Worm (Caenorhabditis elegans): ENCODE results near the gene har-1.

The har-1 gene

DNA sequence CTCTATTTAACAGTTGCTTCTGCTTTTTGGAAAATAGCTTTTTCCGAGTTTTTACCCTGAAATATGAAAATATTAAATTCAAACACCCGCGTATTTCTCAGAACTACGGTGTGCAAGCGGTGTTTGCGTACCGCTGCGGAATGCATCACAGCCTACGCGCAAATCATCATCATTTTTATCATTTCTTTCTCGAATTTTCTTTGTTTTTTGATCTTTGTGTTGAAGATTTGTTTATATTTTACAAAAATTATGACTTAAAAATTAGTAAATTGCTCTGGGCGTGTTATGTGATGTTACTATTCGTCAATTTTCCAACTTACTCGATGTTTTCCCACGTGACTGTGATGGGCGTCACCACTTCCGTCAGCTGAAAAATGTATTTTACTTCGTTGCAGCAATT is 935 bp upstream of the har-1 start (continued):
- peak; percentile 83 for TF ChIP-seq C34F6.9 (tag; optimal IDR thresholded peaks at IDR 0.05)
- TF ChIP-seq crh-2 (tag; optimal IDR thresholded peaks at IDR 0.05), result peak; percentile 74
- TF ChIP-seq gmeb-1 (tag; optimal IDR thresholded peaks at IDR 0.05), result peak; percentile 96
- no peak for TF ChIP-seq aly-2 (tag; optimal IDR thresholded peaks at IDR 0.05)
- TF ChIP-seq ZK546.5 (tag; optimal IDR thresholded peaks at IDR 0.05), result no peak
- peak; percentile 56 for TF ChIP-seq ama-1 (optimal IDR thresholded peaks at IDR 0.05)
- TF ChIP-seq skn-1 (tag; optimal IDR thresholded peaks at IDR 0.05), result no peak

DNA sequence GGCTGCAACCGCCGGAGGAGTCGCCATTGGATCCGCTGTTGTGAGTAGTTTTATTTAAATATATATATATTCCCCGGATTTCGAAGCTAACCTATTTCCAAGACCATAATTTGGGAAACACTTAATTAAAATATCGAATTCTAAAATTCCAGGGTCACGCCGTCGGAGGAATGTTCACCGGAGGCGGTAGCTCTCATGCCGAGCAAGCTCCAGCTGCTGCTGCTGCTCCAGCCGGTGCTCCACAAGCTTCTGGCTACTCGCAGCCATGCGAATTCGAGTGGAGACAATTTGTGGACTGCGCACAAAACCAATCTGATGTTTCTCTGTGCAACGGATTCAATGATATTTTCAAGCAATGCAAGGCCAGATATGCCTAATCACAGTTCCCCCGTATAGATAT is 455 bp downstream of the har-1 start:
- TF ChIP-seq skn-1 (tag; optimal IDR thresholded peaks at IDR 0.05), result no peak
- TF ChIP-seq mbf-1 (tag; optimal IDR thresholded peaks at IDR 0.05), result no peak
- no peak for TF ChIP-seq sma-3 (GFP tag; optimal IDR thresholded peaks at IDR 0.05)
- no peak for TF ChIP-seq peb-1 (tag; optimal IDR thresholded peaks at IDR 0.05)
- no peak for TF ChIP-seq ztf-1 (GFP tag; conservative IDR thresholded peaks at IDR 0.05)
- TF ChIP-seq lsy-2 (tag; optimal IDR thresholded peaks at IDR 0.05), result no peak
- TF ChIP-seq sem-4 (tag; optimal IDR thresholded peaks at IDR 0.05), result no peak
- TF ChIP-seq elt-1 (tag; optimal IDR thresholded peaks at IDR 0.05), result no peak
- no peak for TF ChIP-seq lin-11 (tag; optimal IDR thresholded peaks at IDR 0.05)
- no peak for TF ChIP-seq lin-39 (tag; optimal IDR thresholded peaks at IDR 0.05)
- TF ChIP-seq nhr-11 (tag; optimal IDR thresholded peaks at IDR 0.05), result no peak
- TF ChIP-seq nhr-12 (tag; optimal IDR thresholded peaks at IDR 0.05), result no peak
- TF ChIP-seq mab-5 (tag; optimal IDR thresholded peaks at IDR 0.05), result no peak

DNA sequence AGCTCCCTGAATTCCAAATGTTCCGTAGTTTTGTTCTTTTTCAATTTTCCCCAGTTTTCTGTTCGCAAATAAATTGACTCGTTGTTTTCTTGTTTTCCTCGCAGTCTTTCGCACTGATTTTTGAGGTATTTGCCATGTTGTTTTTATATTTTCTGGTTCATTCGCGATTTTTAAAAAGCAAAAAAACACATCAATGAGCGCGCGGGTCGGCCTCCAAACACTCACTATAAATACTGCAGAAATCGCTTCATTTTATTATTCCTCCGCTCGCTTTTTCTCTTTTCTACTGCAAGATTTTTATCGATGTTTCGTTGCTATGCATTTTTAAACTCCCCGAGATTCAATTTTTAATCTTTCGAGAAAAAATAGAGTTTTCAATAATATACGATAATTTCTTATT is 974 bp downstream of the har-1 start:
- TF ChIP-seq sma-3 (GFP tag; optimal IDR thresholded peaks at IDR 0.05) (no peak), sem-4 (tag; optimal IDR thresholded peaks at IDR 0.05) (no peak), unc-55 (GFP tag; optimal IDR thresholded peaks at IDR 0.05) (no peak), R02D3.7 (tag; optimal IDR thresholded peaks at IDR 0.05) (no peak), ceh-16 (tag; optimal IDR thresholded peaks at IDR 0.05) (no peak), nhr-23 (tag; optimal IDR thresholded peaks at IDR 0.05) (no peak), sma-9 (GFP tag; optimal IDR thresholded peaks at IDR 0.05) (no peak), sma-9 (tag; optimal IDR thresholded peaks at IDR 0.05) (no peak), snpc-4 (tag; optimal IDR thresholded peaks at IDR 0.05) (no peak), ztf-1 (GFP tag; conservative IDR thresholded peaks at IDR 0.05) (no peak), lin-11 (tag; optimal IDR thresholded peaks at IDR 0.05) (no peak), nhr-77 (tag; optimal IDR thresholded peaks at IDR 0.05) (no peak), ama-1 (optimal IDR thresholded peaks at IDR 0.05) (no peak), unc-39 (tag; optimal IDR thresholded peaks at IDR 0.05) (no peak), mdl-1 (tag; optimal IDR thresholded peaks at IDR 0.05) (no peak)

DNA sequence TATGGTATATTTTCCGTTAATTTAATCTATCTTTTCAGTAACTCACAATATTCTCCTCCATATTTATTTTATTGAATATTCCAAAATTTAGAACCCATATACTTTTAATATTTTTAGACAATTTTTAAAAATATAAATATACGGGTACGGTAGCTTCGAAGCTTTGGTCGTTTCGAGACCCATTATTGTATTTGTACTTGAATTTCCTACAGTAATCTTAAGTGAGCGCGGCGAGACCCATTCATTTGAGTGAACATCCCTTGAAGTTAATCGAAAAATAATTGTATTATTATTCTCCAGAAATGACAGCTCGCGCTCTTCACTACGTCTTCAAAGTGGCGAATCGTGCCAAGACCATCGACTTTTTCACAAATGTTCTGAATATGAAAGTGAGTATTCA is 1.4 kb downstream of the har-1 start, which contains the start of gene glod-4:
Gene glod-4, plus strand, starts transcription at position 301 of the 400 bp plus-strand sequence.
- TF ChIP-seq sem-4 (tag; optimal IDR thresholded peaks at IDR 0.05) (no peak), ZK546.5 (tag; optimal IDR thresholded peaks at IDR 0.05) (no peak), mdl-1 (tag; optimal IDR thresholded peaks at IDR 0.05) (no peak), unc-55 (GFP tag; optimal IDR thresholded peaks at IDR 0.05) (no peak), skn-1 (tag; optimal IDR thresholded peaks at IDR 0.05) (no peak), nhr-129 (tag; optimal IDR thresholded peaks at IDR 0.05) (no peak), nhr-77 (tag; optimal IDR thresholded peaks at IDR 0.05) (no peak), egl-27 (tag; optimal IDR thresholded peaks at IDR 0.05) (no peak), fos-1 (tag; optimal IDR thresholded peaks at IDR 0.05) (no peak), ceh-82 (tag; optimal IDR thresholded peaks at IDR 0.05) (no peak), peb-1 (tag; optimal IDR thresholded peaks at IDR 0.05) (no peak), dmd-4 (tag; optimal IDR thresholded peaks at IDR 0.05) (no peak), zag-1 (tag; optimal IDR thresholded peaks at IDR 0.05) (no peak), lin-11 (tag; optimal IDR thresholded peaks at IDR 0.05) (no peak), nhr-21 (tag; optimal IDR thresholded peaks at IDR 0.05) (no peak), gmeb-1 (tag; optimal IDR thresholded peaks at IDR 0.05) (no peak), lin-39 (tag; optimal IDR thresholded peaks at IDR 0.05) (no peak), C34F6.9 (tag; optimal IDR thresholded peaks at IDR 0.05) (no peak)

DNA sequence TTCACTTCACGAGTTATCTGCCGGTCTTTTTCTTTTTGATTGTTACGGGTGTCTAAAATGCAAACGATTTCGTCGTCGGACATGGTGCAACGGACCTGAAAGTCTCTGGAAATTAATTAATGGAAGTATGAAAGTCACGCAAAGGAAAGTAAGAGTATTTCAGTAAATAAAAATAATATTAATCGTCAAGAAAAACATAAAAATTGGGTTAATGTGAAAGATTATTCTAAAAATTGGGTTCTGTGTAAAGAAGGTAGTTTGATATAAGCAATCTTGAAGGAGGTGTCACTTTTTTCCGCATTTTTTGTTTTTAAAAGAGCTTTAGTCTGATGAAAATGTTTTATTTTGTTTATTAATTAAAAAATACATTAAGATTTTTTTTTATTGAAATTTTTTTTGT is 5.4 kb downstream of the har-1 start, which contains the start of gene C16C10.9:
Gene C16C10.9, minus strand, starts transcription at position 101 of the 400 bp plus-strand sequence.
- no peak for TF ChIP-seq sma-3 (GFP tag; optimal IDR thresholded peaks at IDR 0.05)
- no peak for TF ChIP-seq F13H6.1 (tag; optimal IDR thresholded peaks at IDR 0.05)

All from whole organism, L2 larva.